Fruit fly (Drosophila melanogaster) whole organism, embryonic: Measurements from ENCODE around the gene sws.

ENCODE experiments used
- Bdp1 ChIP-seq: fragments of 200-800 bp; sonication (Bioruptor generic); optimal IDR thresholded peaks from 3 replicates; lab custom pipeline; 2016; ENCODE audit warnings: missing biosample characterization, missing genetic modification characterization
- CG10462 ChIP-seq: fragments of 200-800 bp; sonication (Bioruptor generic); optimal IDR thresholded peaks from 2 replicates; lab custom pipeline; 2016; ENCODE audit warnings: missing biosample characterization, missing genetic modification characterization
- CG10979 ChIP-seq: fragments of 200-800 bp; sonication (Bioruptor generic); optimal IDR thresholded peaks from 2 replicates; lab custom pipeline; 2018; ENCODE audit warnings: missing biosample characterization, mild to moderate bottlenecking, missing genetic modification characterization, moderate library complexity
- CG11085 ChIP-seq: fragments of 200-800 bp; sonication (Bioruptor generic); IDR thresholded peaks from 2 replicates; pipeline ENCODE4 v1.3.6; 2022; ENCODE audit warnings: missing biosample characterization, missing genetic modification characterization
- CG11247 ChIP-seq: fragments of 200-800 bp; sonication (Bioruptor generic); IDR thresholded peaks from 2 replicates; pipeline ENCODE4 v1.3.6; 2022; ENCODE audit warnings: missing biosample characterization, missing genetic modification characterization
- CG12104 ChIP-seq: fragments of 200-800 bp; sonication (Bioruptor generic); optimal IDR thresholded peaks from 3 replicates; lab custom pipeline; 2016; ENCODE audit warnings: missing biosample characterization, missing genetic modification characterization
- CG13424 ChIP-seq: fragments of 200-800 bp; sonication (Bioruptor generic); optimal IDR thresholded peaks from 2 replicates; lab custom pipeline; 2019; ENCODE audit warnings: missing biosample characterization, mild to moderate bottlenecking, missing genetic modification characterization, moderate library complexity
- CG15479 ChIP-seq: fragments of 200-800 bp; sonication (Bioruptor generic); optimal IDR thresholded peaks from 3 replicates; lab custom pipeline; 2019; ENCODE audit warnings: missing biosample characterization, mild to moderate bottlenecking, missing genetic modification characterization, moderate library complexity
- CG31388 ChIP-seq: fragments of 200-800 bp; sonication (Bioruptor generic); optimal IDR thresholded peaks from 2 replicates; lab custom pipeline; 2016; ENCODE audit warnings: missing biosample characterization, missing genetic modification characterization
- CG32532 ChIP-seq: fragments of 200-800 bp; sonication (Bioruptor generic); IDR thresholded peaks from 2 replicates; pipeline ENCODE4 v1.3.6; 2022; ENCODE audit warnings: missing biosample characterization, missing genetic modification characterization
- CG32767 ChIP-seq: fragments of 200-800 bp; sonication (Bioruptor generic); IDR thresholded peaks from 2 replicates; pipeline ENCODE4 v1.3.6; 2022; ENCODE audit warnings: missing biosample characterization, missing genetic modification characterization
- CG33213 ChIP-seq: fragments of 200-800 bp; sonication (Bioruptor generic); optimal IDR thresholded peaks from 3 replicates; lab custom pipeline; 2016; ENCODE audit warnings: missing biosample characterization, missing genetic modification characterization
- CG6272 ChIP-seq: fragments of 200-800 bp; sonication (Bioruptor generic); IDR thresholded peaks from 2 replicates; pipeline ENCODE4 v1.3.6; 2022; ENCODE audit warnings: missing biosample characterization, missing genetic modification characterization
- CG6813 ChIP-seq: fragments of 200-800 bp; sonication (Bioruptor generic); optimal IDR thresholded peaks from 2 replicates; lab custom pipeline; 2017; ENCODE audit warnings: missing biosample characterization, missing genetic modification characterization, mild to moderate bottlenecking, moderate library complexity, missing genetic modification reagents
- CG8944 ChIP-seq: fragments of 200-800 bp; sonication (Bioruptor generic); optimal IDR thresholded peaks from 3 replicates; lab custom pipeline; 2016; ENCODE audit warnings: missing biosample characterization, missing genetic modification characterization
- CTCF ChIP-seq: fragments of 200-800 bp; sonication (Bioruptor generic); optimal IDR thresholded peaks from 2 replicates; lab custom pipeline; 2017; ENCODE audit warnings: missing biosample characterization, mild to moderate bottlenecking, missing genetic modification characterization, moderate library complexity
- Chrac-16 ChIP-seq: fragments of 200-800 bp; sonication (Bioruptor generic); optimal IDR thresholded peaks from 3 replicates; lab custom pipeline; 2016; ENCODE audit warnings: missing biosample characterization, missing genetic modification characterization
- CkIIα-i1 ChIP-seq: fragments of 200-800 bp; sonication (Bioruptor generic); IDR thresholded peaks from 2 replicates; pipeline ENCODE4 v1.3.6; 2022; ENCODE audit warnings: missing biosample characterization, missing genetic modification characterization
- CrebB ChIP-seq: fragments of 200-800 bp; sonication (Bioruptor generic); optimal IDR thresholded peaks from 3 replicates; lab custom pipeline; 2018; ENCODE audit warnings: missing biosample characterization, mild to moderate bottlenecking, missing genetic modification characterization
- Dbx ChIP-seq: fragments of 200-800 bp; sonication (Bioruptor generic); IDR thresholded peaks from 3 replicates; pipeline ENCODE4 v1.3.6; 2022; ENCODE audit warnings: missing biosample characterization, missing genetic modification characterization
- Dfd ChIP-seq, 2 experiments: fragments of >200 bp; optimal IDR thresholded peaks; 2 replicates each; lab custom pipeline; 2017; ENCODE audit warnings: missing biosample characterization in 2 of 2, missing genetic modification characterization in 2 of 2
- Dip3 ChIP-seq: fragments of 200-800 bp; sonication (Bioruptor generic); optimal IDR thresholded peaks from 3 replicates; lab custom pipeline; 2016; ENCODE audit warnings: missing biosample characterization, missing genetic modification characterization
- Dll ChIP-seq: fragments of 200-800 bp; sonication (Bioruptor generic); IDR thresholded peaks from 4 replicates; pipeline ENCODE4 v1.3.6; 2022; ENCODE audit warnings: missing biosample characterization, missing genetic modification characterization; ENCODE audit not compliant: partially characterized antibody
- Doc3 ChIP-seq: fragments of 200-800 bp; sonication (Bioruptor generic); IDR thresholded peaks from 3 replicates; pipeline ENCODE4 v1.3.6; 2022; ENCODE audit warnings: missing biosample characterization, missing genetic modification characterization; ENCODE audit not compliant: partially characterized antibody
- E2f1 ChIP-seq: fragments of 200-800 bp; sonication (Bioruptor generic); IDR thresholded peaks from 2 replicates; pipeline ENCODE4 v1.3.6; 2022; ENCODE audit warnings: missing biosample characterization, missing genetic modification characterization
- HLH54F ChIP-seq: fragments of 200-800 bp; sonication (Bioruptor generic); optimal IDR thresholded peaks from 3 replicates; lab custom pipeline; 2016; ENCODE audit warnings: missing biosample characterization, missing genetic modification characterization
- MESR4 ChIP-seq: fragments of 200-800 bp; sonication (Bioruptor generic); optimal IDR thresholded peaks from 2 replicates; lab custom pipeline; 2018; ENCODE audit warnings: missing biosample characterization, mild to moderate bottlenecking, missing genetic modification characterization, moderate library complexity
- Mrtf ChIP-seq: fragments of 200-800 bp; sonication (Bioruptor generic); IDR thresholded peaks from 3 replicates; pipeline ENCODE4 v1.3.6; 2022; ENCODE audit warnings: missing biosample characterization, missing genetic modification characterization
- Nf-YC ChIP-seq: fragments of 200-800 bp; optimal IDR thresholded peaks from 3 replicates; lab custom pipeline; 2019; ENCODE audit warnings: missing biosample characterization, mild to moderate bottlenecking, missing genetic modification characterization, moderate library complexity
- Opbp ChIP-seq: fragments of 200-800 bp; sonication (Bioruptor generic); IDR thresholded peaks from 3 replicates; pipeline ENCODE4 v1.3.6; 2022; ENCODE audit warnings: missing biosample characterization, missing genetic modification characterization; ENCODE audit not compliant: partially characterized antibody
- Sin3A ChIP-seq: fragments of >200 bp; optimal IDR thresholded peaks from 2 replicates; lab custom pipeline; 2018
- Sry-δ ChIP-seq: fragments of 200-800 bp; sonication (Bioruptor generic); optimal IDR thresholded peaks from 2 replicates; lab custom pipeline; 2016; ENCODE audit warnings: missing biosample characterization, missing genetic modification characterization
- Vsx1 ChIP-seq: fragments of 200-800 bp; sonication (Bioruptor generic); optimal IDR thresholded peaks from 2 replicates; lab custom pipeline; 2017; ENCODE audit warnings: missing biosample characterization, mild to moderate bottlenecking, missing genetic modification characterization, missing genetic modification reagents
- ash1 ChIP-seq: fragments of 200-800 bp; sonication (Bioruptor generic); optimal IDR thresholded peaks from 2 replicates; lab custom pipeline; 2018; ENCODE audit warnings: missing biosample characterization, mild to moderate bottlenecking, missing genetic modification characterization
- cwo ChIP-seq: fragments of 200-800 bp; sonication (Bioruptor generic); optimal IDR thresholded peaks from 3 replicates; lab custom pipeline; 2017; ENCODE audit warnings: missing biosample characterization, missing genetic modification characterization, mild to moderate bottlenecking, moderate library complexity, missing genetic modification reagents
- dati ChIP-seq: fragments of 200-800 bp; sonication (Bioruptor generic); IDR thresholded peaks from 2 replicates; pipeline ENCODE4 v1.3.6; 2022; ENCODE audit warnings: missing biosample characterization, missing genetic modification characterization
- emc ChIP-seq: fragments of 200-800 bp; sonication (Bioruptor generic); optimal IDR thresholded peaks from 2 replicates; lab custom pipeline; 2016; ENCODE audit warnings: missing biosample characterization, missing genetic modification characterization
- eyg ChIP-seq: fragments of 200-800 bp; sonication (Bioruptor generic); optimal IDR thresholded peaks from 3 replicates; lab custom pipeline; 2016; ENCODE audit warnings: missing biosample characterization, missing genetic modification characterization
- gro ChIP-seq: fragments of 200-800 bp; sonication (Bioruptor generic); optimal IDR thresholded peaks from 2 replicates; lab custom pipeline; 2016; ENCODE audit warnings: missing biosample characterization, missing genetic modification characterization
- hb ChIP-seq: fragments of 200-800 bp; sonication (Bioruptor generic); IDR thresholded peaks from 3 replicates; pipeline ENCODE4 v1.3.6; 2022; ENCODE audit warnings: missing biosample characterization, missing genetic modification characterization; ENCODE audit not compliant: partially characterized antibody
- hkb ChIP-seq, 2 experiments: fragments of 200-800 bp in 1 of 2; fragments of >200 bp in 1 of 2; sonication (Bioruptor generic) in 1 of 2; IDR thresholded peaks in 1 of 2; optimal IDR thresholded peaks in 1 of 2; 2 replicates each; pipeline versions ENCODE4 v1.3.6 to Lab custom; 2017 to 2022; ENCODE audit warnings: missing biosample characterization in 1 of 2, missing genetic modification characterization in 1 of 2
- lab ChIP-seq: fragments of 200-800 bp; sonication (Bioruptor generic); optimal IDR thresholded peaks from 3 replicates; lab custom pipeline; 2017; ENCODE audit warnings: missing biosample characterization, missing genetic modification characterization, mild to moderate bottlenecking, moderate library complexity, missing genetic modification reagents
- nau ChIP-seq: fragments of 200-800 bp; sonication (Bioruptor generic); optimal IDR thresholded peaks from 3 replicates; lab custom pipeline; 2017; ENCODE audit warnings: missing biosample characterization, mild to moderate bottlenecking, missing genetic modification characterization, missing genetic modification reagents
- psq ChIP-seq: fragments of 200-800 bp; sonication (Bioruptor generic); optimal IDR thresholded peaks from 2 replicates; lab custom pipeline; 2017; ENCODE audit warnings: missing biosample characterization, missing genetic modification characterization
- ro ChIP-seq: fragments of 200-800 bp; sonication (Bioruptor generic); IDR thresholded peaks from 2 replicates; pipeline ENCODE4 v1.3.6; 2022; ENCODE audit warnings: missing biosample characterization, missing genetic modification characterization
- unc-4 ChIP-seq: fragments of 200-800 bp; sonication (Bioruptor generic); IDR thresholded peaks from 2 replicates; pipeline ENCODE4 v1.3.6; 2022; ENCODE audit warnings: missing biosample characterization, missing genetic modification characterization; ENCODE audit not compliant: partially characterized antibody
- vfl ChIP-seq: fragments of 200-800 bp; sonication (Bioruptor generic); optimal IDR thresholded peaks from 2 replicates; lab custom pipeline; 2016; ENCODE audit warnings: missing biosample characterization, missing genetic modification characterization
- vvl ChIP-seq: fragments of 200-800 bp; sonication (Bioruptor generic); IDR thresholded peaks from 2 replicates; pipeline ENCODE4 v1.3.6; 2022; ENCODE audit warnings: missing biosample characterization, missing genetic modification characterization
- wor ChIP-seq: fragments of 200-800 bp; sonication (Bioruptor generic); IDR thresholded peaks from 2 replicates; pipeline ENCODE4 v1.3.6; 2022; ENCODE audit warnings: missing biosample characterization, missing genetic modification characterization

The sws gene

dm6 chrX:7944772-7945722, 23.0 kb downstream of the sws start (continued):
- TF ChIP-seq MESR4 (GFP tag; lab: Kevin White, UChicago) (no peak), vfl (GFP tag; lab: Kevin White, UChicago) (peak; percentile 17), unc-4 (GFP tag; lab: Robert Waterston, UW) (no peak), CG32767 (GFP tag; lab: Robert Waterston, UW) (no peak), gro (no peak), Dip3 (GFP tag; lab: Kevin White, UChicago) (peak; percentile 14), ash1 (GFP tag; lab: Kevin White, UChicago) (no peak), Doc3 (peak; percentile 27; the same call in 1 of the 3 replicates), eyg (no peak), Sry-δ (GFP tag; lab: Kevin White, UChicago) (no peak), E2f1 (0 out of 2 replicates have a peak, but pooled peaks have one; percentile 26), emc (GFP tag; lab: Kevin White, UChicago) (no peak), CG13424 (tag; lab: Kevin White, UChicago) (peak; percentile 33), Nf-YC (tag; lab: Kevin White, UChicago) (no peak), hkb (optimal IDR thresholded peaks at IDR 0.05; lab: Kevin White, UChicago) (no peak), hkb (GFP tag; IDR thresholded peaks at IDR 0.05; lab: Robert Waterston, UW) (no peak; the same call in 1 of the 2 replicates), CG15479 (GFP tag; lab: Kevin White, UChicago) (peak; percentile 35), Dfd (GFP tag; optimal IDR thresholded peaks at IDR 0.05; lab: Kevin White, UChicago) (no peak), CG31388 (GFP tag; lab: Kevin White, UChicago) (no peak), CG10462 (no peak), Dll (GFP tag; lab: Robert Waterston, UW) (0 out of 4 replicates have a peak, but pooled peaks have one; percentile 37), wor (GFP tag; lab: Robert Waterston, UW) (no peak), CG6813 (GFP tag; lab: Kevin White, UChicago) (no peak), Dbx (GFP tag; lab: Robert Waterston, UW) (0 out of 3 replicates have a peak, but pooled peaks have one; percentile 26), CG6272 (GFP tag; lab: Robert Waterston, UW) (no peak), ro (GFP tag; lab: Robert Waterston, UW) (no peak), Sin3A (no peak), lab (peak; percentile 68), dati (GFP tag; lab: Robert Waterston, UW) (no peak), psq (GFP tag; lab: Kevin White, UChicago) (no peak), CG12104 (GFP tag; lab: Kevin White, UChicago) (no peak), HLH54F (GFP tag; lab: Kevin White, UChicago) (no peak), CkIIα-i1 (GFP tag; lab: Robert Waterston, UW) (no peak), CrebB (tag; lab: Kevin White, UChicago) (no peak), CG33213 (GFP tag; lab: Kevin White, UChicago) (no peak), nau (GFP tag; lab: Kevin White, UChicago) (no peak), Mrtf (no peak), Bdp1 (no peak), CG32532 (GFP tag; lab: Robert Waterston, UW) (0 out of 2 replicates have a peak, but pooled peaks have one; percentile 24), cwo (GFP tag; lab: Kevin White, UChicago) (no peak), Vsx1 (GFP tag; lab: Kevin White, UChicago) (no peak), hb (GFP tag; lab: Robert Waterston, UW) (no peak), CG11085 (GFP tag; lab: Robert Waterston, UW) (no peak), Chrac-16 (GFP tag; lab: Kevin White, UChicago) (peak; percentile 5), Opbp (GFP tag; lab: Robert Waterston, UW) (no peak), CG11247 (GFP tag; lab: Robert Waterston, UW) (0 out of 2 replicates have a peak, but pooled peaks have one; percentile 22), vvl (GFP tag; lab: Robert Waterston, UW) (peak; percentile 50), CG8944 (GFP tag; lab: Kevin White, UChicago) (peak; percentile 2), CTCF (GFP tag; lab: Kevin White, UChicago) (no peak), CG10979 (tag; lab: Kevin White, UChicago) (peak; percentile 40)
